Worm (Caenorhabditis elegans) whole organism, L2 larva: Measurements from ENCODE around the gene ppk-2.
"Not testable (repeated sequence)": the region's sequence is repeated elsewhere in the genome, so short reads cannot be mapped to it uniquely, and the experiment has no call there.

Experiments
- Y55F3AM.14 ChIP-seq: fragments of 200-800 bp; sonication (Bioruptor generic); optimal IDR thresholded peaks from 2 replicates; lab custom pipeline; 2018; ENCODE audit warnings: mild to moderate bottlenecking, missing genetic modification characterization, missing compliant biosample characterization
- ZK546.5 ChIP-seq: sonication (generic microtip); optimal IDR thresholded peaks from 2 replicates; lab custom pipeline; 2017; ENCODE audit warnings: missing biosample characterization, missing genetic modification characterization
- alr-1 ChIP-seq: fragments of 150-350 bp; optimal IDR thresholded peaks from 2 replicates; lab custom pipeline; 2014; ENCODE audit warnings: missing biosample characterization, missing genetic modification characterization
- aly-2 ChIP-seq: fragments of 150-350 bp; optimal IDR thresholded peaks from 2 replicates; lab custom pipeline; 2014; ENCODE audit warnings: missing biosample characterization, missing genetic modification characterization
- ama-1 ChIP-seq: fragments of 150-350 bp; optimal IDR thresholded peaks from 2 replicates; lab custom pipeline; 2018; ENCODE audit warnings: inconsistent platforms
- blmp-1 ChIP-seq: sonication (generic microtip); optimal IDR thresholded peaks from 2 replicates; lab custom pipeline; 2017; ENCODE audit warnings: missing genetic modification characterization, mild to moderate bottlenecking, missing compliant biosample characterization, antibody characterized with exemption, moderate library complexity; ENCODE audit not compliant: insufficient read depth
- ceh-16 ChIP-seq: fragments of 150-350 bp; optimal IDR thresholded peaks from 2 replicates; lab custom pipeline; 2014; ENCODE audit warnings: missing biosample characterization, missing genetic modification characterization
- ceh-82 ChIP-seq: fragments of 150-350 bp; optimal IDR thresholded peaks from 2 replicates; lab custom pipeline; 2014; ENCODE audit warnings: missing biosample characterization, missing genetic modification characterization
- crh-2 ChIP-seq: sonication (generic microtip); optimal IDR thresholded peaks from 2 replicates; lab custom pipeline; 2017; ENCODE audit warnings: missing biosample characterization, missing genetic modification characterization
- dmd-4 ChIP-seq: sonication (generic microtip); optimal IDR thresholded peaks from 2 replicates; lab custom pipeline; 2017; ENCODE audit warnings: missing biosample characterization, missing genetic modification characterization
- elt-1 ChIP-seq: fragments of 150-350 bp; optimal IDR thresholded peaks from 2 replicates; lab custom pipeline; 2014; ENCODE audit warnings: missing biosample characterization, missing genetic modification characterization
- elt-3 ChIP-seq: sonication (generic microtip); optimal IDR thresholded peaks from 2 replicates; lab custom pipeline; 2017; ENCODE audit warnings: missing biosample characterization, missing genetic modification characterization
- gmeb-1 ChIP-seq: fragments of 150-350 bp; optimal IDR thresholded peaks from 2 replicates; lab custom pipeline; 2014; ENCODE audit warnings: missing biosample characterization, missing genetic modification characterization
- lin-11 ChIP-seq: fragments of 150-350 bp; sonication (generic microtip); optimal IDR thresholded peaks from 2 replicates; lab custom pipeline; 2014; ENCODE audit warnings: missing biosample characterization, missing genetic modification characterization, inconsistent platforms, mixed read lengths
- lsy-2 ChIP-seq, 2 experiments: fragments of 150-350 bp in 1 of 2; sonication (generic microtip) in 1 of 2; optimal IDR thresholded peaks; 2 replicates each; lab custom pipeline; 2014 to 2017; ENCODE audit warnings: missing biosample characterization in 2 of 2, missing genetic modification characterization in 2 of 2
- mab-5 ChIP-seq: fragments of 150-350 bp; optimal IDR thresholded peaks from 2 replicates; lab custom pipeline; 2014; ENCODE audit warnings: missing biosample characterization, missing genetic modification characterization
- nhr-11 ChIP-seq: fragments of 150-350 bp; optimal IDR thresholded peaks from 2 replicates; lab custom pipeline; 2014; ENCODE audit warnings: missing biosample characterization, missing genetic modification characterization
- nhr-129 ChIP-seq: fragments of 150-350 bp; optimal IDR thresholded peaks from 2 replicates; lab custom pipeline; 2014; ENCODE audit warnings: missing biosample characterization, missing genetic modification characterization
- nhr-21 ChIP-seq: fragments of 150-350 bp; optimal IDR thresholded peaks from 2 replicates; lab custom pipeline; 2014; ENCODE audit warnings: missing biosample characterization, missing genetic modification characterization
- nhr-23 ChIP-seq: fragments of 150-350 bp; optimal IDR thresholded peaks from 2 replicates; lab custom pipeline; 2014; ENCODE audit warnings: missing biosample characterization, missing genetic modification reagents, missing genetic modification characterization
- nhr-237 ChIP-seq: fragments of 150-350 bp; optimal IDR thresholded peaks from 2 replicates; lab custom pipeline; 2014; ENCODE audit warnings: missing biosample characterization, missing genetic modification characterization
- nhr-6 ChIP-seq: fragments of 150-350 bp; optimal IDR thresholded peaks from 2 replicates; lab custom pipeline; 2014; ENCODE audit warnings: missing biosample characterization, missing genetic modification characterization
- nhr-77 ChIP-seq: fragments of 150-350 bp; optimal IDR thresholded peaks from 2 replicates; lab custom pipeline; 2014; ENCODE audit warnings: missing biosample characterization, missing genetic modification characterization
- sma-3 ChIP-seq: sonication (generic microtip); optimal IDR thresholded peaks from 2 replicates; lab custom pipeline; 2016; ENCODE audit warnings: missing genetic modification reagents, missing genetic modification characterization, missing compliant biosample characterization
- sma-9 ChIP-seq, 2 experiments: fragments of 150-350 bp in 1 of 2; sonication (generic microtip) in 1 of 2; optimal IDR thresholded peaks; 2 replicates each; lab custom pipeline; 2014 to 2016; ENCODE audit warnings: missing genetic modification characterization in 2 of 2, mild to moderate bottlenecking in 1 of 2, missing biosample characterization in 1 of 2, missing compliant biosample characterization in 1 of 2, missing genetic modification reagents in 1 of 2, moderate library complexity in 1 of 2
- unc-39 ChIP-seq: fragments of 150-350 bp; optimal IDR thresholded peaks from 2 replicates; lab custom pipeline; 2014; ENCODE audit warnings: missing biosample characterization, missing genetic modification characterization
- unc-62 ChIP-seq: fragments of 150-350 bp; optimal IDR thresholded peaks from 2 replicates; lab custom pipeline; 2014; ENCODE audit warnings: missing biosample characterization, missing genetic modification reagents, missing genetic modification characterization
- ztf-1 ChIP-seq: fragments of 200-800 bp; sonication (Bioruptor generic); conservative IDR thresholded peaks from 2 replicates; pipeline ENCODE4 v1.3.6; 2022; ENCODE audit warnings: missing genetic modification characterization, missing compliant biosample characterization
- ztf-11 ChIP-seq: sonication (generic microtip); optimal IDR thresholded peaks from 2 replicates; lab custom pipeline; 2017; ENCODE audit warnings: missing biosample characterization, missing genetic modification characterization
- ztf-4 ChIP-seq: fragments of 150-350 bp; optimal IDR thresholded peaks from 2 replicates; lab custom pipeline; 2014; ENCODE audit warnings: missing biosample characterization, missing genetic modification characterization

The ppk-2 gene

DNA sequence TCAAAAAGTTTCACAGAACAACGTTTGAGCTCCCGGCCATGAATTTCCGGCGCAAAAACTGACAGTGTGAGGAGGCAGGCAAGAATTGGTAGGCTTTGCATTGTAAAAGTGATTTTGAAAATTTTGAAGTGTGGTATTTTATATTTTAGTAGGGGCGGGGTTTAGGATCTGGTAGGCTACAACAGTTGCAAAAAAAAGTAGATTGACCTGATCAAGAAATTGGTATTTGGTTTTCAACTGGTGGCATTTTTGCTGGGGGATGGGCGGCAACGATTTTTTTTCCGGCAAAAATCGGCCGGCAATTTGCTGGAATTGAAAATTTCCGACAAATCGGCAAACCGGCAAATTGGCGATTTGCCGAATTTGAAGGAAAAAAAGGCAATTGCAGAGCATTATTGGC is 41.2 kb upstream of the ppk-2 start, which contains the start of gene ins-16:
Gene ins-16, minus strand, starts transcription at position 101 of the 400 bp plus-strand sequence.
- TF ChIP-seq gmeb-1 (tag; lab: Kevin White, UChicago) = no peak
- no peak for TF ChIP-seq ztf-11 (tag; lab: Kevin White, UChicago)
- TF ChIP-seq lsy-2 (tag; optimal IDR thresholded peaks at IDR 0.05; lab: Kevin White, UChicago) = no peak
- TF ChIP-seq ztf-1 (GFP tag; lab: Robert Waterston, UW) = no peak
- no peak for TF ChIP-seq sma-9 (GFP tag; optimal IDR thresholded peaks at IDR 0.05; lab: Kevin White, UChicago)
- TF ChIP-seq sma-9 (tag; optimal IDR thresholded peaks at IDR 0.05; lab: Kevin White, UChicago) = no peak
- TF ChIP-seq aly-2 (tag; lab: Kevin White, UChicago) = no peak
- TF ChIP-seq sma-3 (GFP tag; lab: Kevin White, UChicago) = no peak
- TF ChIP-seq Y55F3AM.14 (GFP tag; lab: Kevin White, UChicago) = no peak
- TF ChIP-seq nhr-21 (tag; lab: Kevin White, UChicago) = no peak
- no peak for TF ChIP-seq elt-1 (tag; lab: Kevin White, UChicago)
- TF ChIP-seq ceh-82 (tag; lab: Kevin White, UChicago) = no peak
- TF ChIP-seq crh-2 = no peak
- TF ChIP-seq nhr-23 (tag; lab: Kevin White, UChicago) = no peak
- TF ChIP-seq ztf-4 (tag; lab: Kevin White, UChicago) = no peak
- no peak for TF ChIP-seq nhr-77 (tag; lab: Kevin White, UChicago)
- TF ChIP-seq unc-62 (GFP tag; lab: Kevin White, UChicago) = no peak
- no peak for TF ChIP-seq elt-3 (tag; lab: Kevin White, UChicago)
- no peak for TF ChIP-seq nhr-6 (tag; lab: Kevin White, UChicago)

ce11 chrIII:2068248-2068647 is 33.8 kb upstream of the ppk-2 start, which contains the start of gene Y39A3A.3:
Gene Y39A3A.3, minus strand, starts transcription at chrIII:2068348.
- TF ChIP-seq Y55F3AM.14 (GFP tag; lab: Kevin White, UChicago) (no peak), ama-1 (lab: Kevin White, UChicago) (no peak), lin-11 (tag; lab: Kevin White, UChicago) (no peak), ceh-16 (tag; lab: Kevin White, UChicago) (no peak), alr-1 (tag; lab: Kevin White, UChicago) (no peak), blmp-1 (no peak), nhr-6 (tag; lab: Kevin White, UChicago) (no peak), sma-9 (GFP tag; optimal IDR thresholded peaks at IDR 0.05; lab: Kevin White, UChicago) (no peak), sma-9 (tag; optimal IDR thresholded peaks at IDR 0.05; lab: Kevin White, UChicago) (no peak), nhr-237 (tag; lab: Kevin White, UChicago) (no peak), aly-2 (tag; lab: Kevin White, UChicago) (no peak)

ce11 chrIII:2076546-2077134 is 25.5 kb upstream of the ppk-2 start, which contains the start of gene Y39A3A.4:
Gene Y39A3A.4, minus strand, starts transcription at chrIII:2076596.
- TF ChIP-seq ztf-4 (tag; lab: Kevin White, UChicago) (no peak), ceh-82 (tag; lab: Kevin White, UChicago) (no peak), ama-1 (lab: Kevin White, UChicago) (no peak), mab-5 (no peak), blmp-1 (no peak), lin-11 (tag; lab: Kevin White, UChicago) (no peak), nhr-129 (tag; lab: Kevin White, UChicago) (peak; percentile 5)

DNA sequence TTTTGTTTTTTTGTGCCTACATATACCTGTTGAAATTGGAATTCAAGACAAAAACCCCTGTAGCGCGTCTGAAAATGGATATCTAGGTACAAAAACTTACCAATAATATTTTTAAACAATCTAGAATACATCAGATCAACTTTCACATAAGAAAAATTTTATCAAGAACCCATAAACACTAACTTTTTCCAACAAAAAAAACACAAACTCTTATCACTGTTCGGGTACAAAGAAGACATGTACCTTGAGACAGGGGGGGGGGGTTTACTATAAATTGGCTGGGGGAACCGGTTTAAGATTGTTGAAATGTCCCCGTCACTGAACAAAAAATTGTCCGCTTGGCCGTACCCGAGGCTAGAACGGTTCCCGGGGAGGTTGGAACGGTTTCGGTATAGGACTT is 19.6 kb upstream of the ppk-2 start, which contains the start of gene cpt-3:
Gene cpt-3, plus strand, starts transcription at position 301 of the 400 bp plus-strand sequence.
- not testable (repeated sequence) for TF ChIP-seq alr-1, aly-2, nhr-77 (tag; lab: Kevin White, UChicago)

DNA sequence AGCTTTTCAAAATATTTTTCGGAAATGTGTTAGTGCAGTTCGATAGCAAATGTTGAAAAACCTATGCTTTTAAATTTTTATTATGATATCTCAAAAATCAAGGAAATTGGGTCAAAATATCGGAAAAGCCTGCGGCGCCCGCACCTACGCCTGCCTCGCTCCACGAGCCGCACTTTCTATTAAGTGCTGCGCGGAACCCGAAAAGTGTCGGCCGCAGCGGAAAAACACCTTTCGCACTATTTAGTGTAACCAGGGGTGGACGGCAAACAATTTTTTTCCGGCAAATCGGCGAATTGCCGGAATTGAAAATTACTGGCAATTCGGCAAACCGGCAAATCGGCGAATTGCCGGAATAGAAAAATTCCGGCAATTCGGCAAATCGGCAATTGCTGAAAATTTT is 17.3 kb upstream of the ppk-2 start:
- no peak for TF ChIP-seq ZK546.5 (tag; lab: Kevin White, UChicago)
- no peak for TF ChIP-seq nhr-11
- no peak for TF ChIP-seq gmeb-1 (tag; lab: Kevin White, UChicago)
- TF ChIP-seq dmd-4 = no peak
- TF ChIP-seq ztf-4 (tag; lab: Kevin White, UChicago) = no peak
- no peak for TF ChIP-seq unc-39 (tag; lab: Kevin White, UChicago)
- no peak for TF ChIP-seq Y55F3AM.14 (GFP tag; lab: Kevin White, UChicago)
